Worm (Caenorhabditis elegans) whole organism, L4 larva: ENCODE data around the gene C08E3.1.

Source experiments
- F26F4.8 ChIP-seq: fragments of 200-800 bp; sonication (Bioruptor generic); conservative IDR thresholded peaks from 2 replicates; pipeline ENCODE4 v1.3.6; 2022; ENCODE audit warnings: missing genetic modification characterization, missing compliant biosample characterization
- Y5F2A.4 ChIP-seq: fragments of 200-800 bp; sonication (Bioruptor generic); optimal IDR thresholded peaks from 2 replicates; lab custom pipeline; 2018; ENCODE audit warnings: mild to moderate bottlenecking, missing genetic modification characterization, missing compliant biosample characterization
- ceh-82 ChIP-seq: sonication (generic microtip); optimal IDR thresholded peaks from 2 replicates; lab custom pipeline; 2017; ENCODE audit warnings: missing biosample characterization, missing genetic modification characterization
- dmd-6 ChIP-seq: fragments of 200-800 bp; sonication (Bioruptor generic); IDR thresholded peaks from 2 replicates; pipeline ENCODE4 v1.3.6; 2022; ENCODE audit warnings: missing genetic modification reagents, missing genetic modification characterization, missing compliant biosample characterization
- jun-1 ChIP-seq: fragments of 150-350 bp; optimal IDR thresholded peaks from 2 replicates; lab custom pipeline; 2014; ENCODE audit warnings: missing biosample characterization, missing genetic modification reagents, missing genetic modification characterization
- lim-7 ChIP-seq: fragments of 200-800 bp; sonication (Bioruptor generic); IDR thresholded peaks from 2 replicates; pipeline ENCODE4 v1.3.6; 2022; ENCODE audit warnings: missing genetic modification characterization, missing compliant biosample characterization
- lin-39 ChIP-seq: fragments of 150-350 bp; optimal IDR thresholded peaks from 2 replicates; lab custom pipeline; 2014; ENCODE audit warnings: missing biosample characterization, missing genetic modification reagents, missing genetic modification characterization
- lsy-2 ChIP-seq, 2 experiments: fragments of 150-350 bp in 1 of 2; sonication (generic microtip) in 1 of 2; optimal IDR thresholded peaks; 2 replicates each; lab custom pipeline; 2014 to 2017; ENCODE audit warnings: missing biosample characterization in 2 of 2, missing genetic modification characterization in 2 of 2
- pha-4 ChIP-seq, 2 experiments: fragments of 150-350 bp in 1 of 2; fragments of 200-800 bp in 1 of 2; sonication (Bioruptor generic) in 1 of 2; IDR thresholded peaks in 1 of 2; optimal IDR thresholded peaks in 1 of 2; 2 replicates each; pipeline versions ENCODE4 v1.3.6 to Lab custom; 2014 to 2022; ENCODE audit warnings: missing genetic modification characterization in 2 of 2, missing genetic modification reagents in 2 of 2, missing biosample characterization in 1 of 2, missing compliant biosample characterization in 1 of 2
- tag-97 ChIP-seq: fragments of 200-800 bp; sonication (Bioruptor generic); IDR thresholded peaks from 2 replicates; pipeline ENCODE4 v1.3.6; 2022; ENCODE audit warnings: missing genetic modification characterization, missing compliant biosample characterization
- unc-39 ChIP-seq: sonication (generic microtip); optimal IDR thresholded peaks from 2 replicates; lab custom pipeline; 2017; ENCODE audit warnings: missing biosample characterization, missing genetic modification characterization
- ztf-11 ChIP-seq: fragments of 150-350 bp; optimal IDR thresholded peaks from 2 replicates; lab custom pipeline; 2014; ENCODE audit warnings: missing biosample characterization, missing genetic modification characterization

DNA sequence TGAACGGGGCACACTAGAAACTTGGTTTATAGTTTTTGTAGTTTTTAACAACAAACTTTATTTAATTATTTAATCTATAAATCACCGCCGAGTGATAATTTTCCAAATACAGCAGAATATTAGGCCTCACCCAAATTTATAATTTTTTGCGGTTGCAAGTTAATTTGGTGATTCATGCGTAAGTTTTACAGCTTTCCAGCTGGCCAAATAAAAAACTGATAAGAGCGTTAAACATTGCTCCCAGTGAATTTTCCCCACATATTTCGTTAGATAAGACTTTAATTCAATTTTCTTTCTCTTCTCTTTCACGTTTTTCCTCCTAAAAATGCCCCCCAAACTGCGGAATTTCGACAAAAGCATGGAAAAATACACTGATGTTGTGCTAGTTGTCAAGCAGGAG, 32.1 kb upstream of the C08E3.1 start, which contains the start of gene bath-47:
- TF ChIP-seq Y5F2A.4 (GFP tag; lab: Kevin White, UChicago) (no peak), F26F4.8 (GFP tag; lab: Robert Waterston, UW) (no peak), dmd-6 (GFP tag; lab: Robert Waterston, UW) (no peak), tag-97 (GFP tag; lab: Robert Waterston, UW) (no peak), lin-39 (no peak), unc-39 (tag; lab: Kevin White, UChicago) (no peak), lsy-2 (tag; optimal IDR thresholded peaks at IDR 0.05; lab: Kevin White, UChicago) (no peak), ceh-82 (no peak), pha-4 (GFP tag; IDR thresholded peaks at IDR 0.05; lab: Robert Waterston, UW) (no peak), pha-4 (tag; optimal IDR thresholded peaks at IDR 0.05; lab: Kevin White, UChicago) (no peak), jun-1 (tag; lab: Kevin White, UChicago) (no peak), ztf-11 (no peak), lim-7 (GFP tag; lab: Robert Waterston, UW) (no peak)
